Fruit fly (Drosophila melanogaster) whole organism, embryonic: Measurements from ENCODE around the gene Fur2.

Source experiments
- B-H2 ChIP-seq: fragments of 200-800 bp; sonication (Bioruptor generic); optimal IDR thresholded peaks from 2 replicates; lab custom pipeline; 2018; ENCODE audit warnings: missing biosample characterization, mild to moderate bottlenecking, missing genetic modification characterization
- Blimp-1 ChIP-seq: fragments of 200-800 bp; sonication (Bioruptor generic); optimal IDR thresholded peaks from 3 replicates; lab custom pipeline; 2018; ENCODE audit warnings: missing biosample characterization, missing genetic modification characterization, mild to moderate bottlenecking, moderate library complexity, missing genetic modification reagents
- BtbVII ChIP-seq: fragments of 200-800 bp; sonication (Bioruptor generic); optimal IDR thresholded peaks from 3 replicates; lab custom pipeline; 2017; ENCODE audit warnings: missing biosample characterization, mild to moderate bottlenecking, missing genetic modification characterization
- CG11085 ChIP-seq: fragments of 200-800 bp; sonication (Bioruptor generic); IDR thresholded peaks from 2 replicates; pipeline ENCODE4 v1.3.6; 2022; ENCODE audit warnings: missing biosample characterization, missing genetic modification characterization
- CG11247 ChIP-seq: fragments of 200-800 bp; sonication (Bioruptor generic); IDR thresholded peaks from 2 replicates; pipeline ENCODE4 v1.3.6; 2022; ENCODE audit warnings: missing biosample characterization, missing genetic modification characterization
- CG11504 ChIP-seq: fragments of 200-800 bp; sonication (Bioruptor generic); optimal IDR thresholded peaks from 3 replicates; lab custom pipeline; 2019; ENCODE audit warnings: missing biosample characterization, mild to moderate bottlenecking, missing genetic modification characterization, moderate library complexity
- CG11560 ChIP-seq: fragments of 200-800 bp; sonication (Bioruptor generic); IDR thresholded peaks from 3 replicates; pipeline ENCODE4 v1.3.6; 2022; ENCODE audit warnings: missing biosample characterization, missing genetic modification characterization
- CG11723 ChIP-seq: fragments of 200-800 bp; sonication (Bioruptor generic); optimal IDR thresholded peaks from 2 replicates; lab custom pipeline; 2017; ENCODE audit warnings: missing biosample characterization, mild to moderate bottlenecking, missing genetic modification characterization
- CG12659 ChIP-seq: fragments of 200-800 bp; sonication (Bioruptor generic); optimal IDR thresholded peaks from 3 replicates; lab custom pipeline; 2017; ENCODE audit warnings: mild to moderate bottlenecking, missing biosample characterization, missing genetic modification reagents, missing genetic modification characterization
- CG14965 ChIP-seq: fragments of 200-800 bp; sonication (Bioruptor generic); optimal IDR thresholded peaks from 2 replicates; lab custom pipeline; 2016; ENCODE audit warnings: missing biosample characterization, missing genetic modification characterization, borderline replicate concordance
- CG2116 ChIP-seq: fragments of 200-800 bp; sonication (Bioruptor generic); optimal IDR thresholded peaks from 3 replicates; lab custom pipeline; 2018; ENCODE audit warnings: missing biosample characterization, mild to moderate bottlenecking, missing genetic modification characterization
- CG2120 ChIP-seq: fragments of 200-800 bp; sonication (Bioruptor generic); optimal IDR thresholded peaks from 3 replicates; lab custom pipeline; 2016; ENCODE audit warnings: missing biosample characterization, missing genetic modification characterization
- CG31365 ChIP-seq: fragments of 200-800 bp; sonication (Bioruptor generic); optimal IDR thresholded peaks from 2 replicates; lab custom pipeline; 2018; ENCODE audit warnings: missing biosample characterization, mild to moderate bottlenecking, missing genetic modification characterization
- CG31388 ChIP-seq: fragments of 200-800 bp; sonication (Bioruptor generic); optimal IDR thresholded peaks from 2 replicates; lab custom pipeline; 2016; ENCODE audit warnings: missing biosample characterization, missing genetic modification characterization
- CG32772 ChIP-seq: fragments of 200-800 bp; sonication (Bioruptor generic); IDR thresholded peaks from 2 replicates; pipeline ENCODE4 v1.3.6; 2022; ENCODE audit warnings: missing biosample characterization, missing genetic modification characterization
- CG3407 ChIP-seq: fragments of 200-800 bp; sonication (Bioruptor generic); optimal IDR thresholded peaks from 2 replicates; lab custom pipeline; 2018; ENCODE audit warnings: missing biosample characterization, mild to moderate bottlenecking, missing genetic modification characterization
- CG4424 ChIP-seq: fragments of 200-800 bp; sonication (Bioruptor generic); optimal IDR thresholded peaks from 3 replicates; lab custom pipeline; 2016; ENCODE audit warnings: missing biosample characterization, missing genetic modification characterization
- CG6765 ChIP-seq: fragments of 200-800 bp; sonication (Bioruptor generic); optimal IDR thresholded peaks from 3 replicates; lab custom pipeline; 2017; ENCODE audit warnings: missing biosample characterization, mild to moderate bottlenecking, missing genetic modification characterization
- CG8281 ChIP-seq: fragments of 200-800 bp; sonication (Bioruptor generic); optimal IDR thresholded peaks from 2 replicates; lab custom pipeline; 2018; ENCODE audit warnings: missing biosample characterization, mild to moderate bottlenecking, missing genetic modification characterization, moderate library complexity
- CG8924 ChIP-seq: fragments of 200-800 bp; optimal IDR thresholded peaks from 3 replicates; lab custom pipeline; 2019; ENCODE audit warnings: missing biosample characterization, mild to moderate bottlenecking, missing genetic modification characterization, moderate library complexity
- CHES-1-like ChIP-seq: fragments of 200-800 bp; sonication (Bioruptor generic); optimal IDR thresholded peaks from 2 replicates; lab custom pipeline; 2016; ENCODE audit warnings: missing biosample characterization, missing genetic modification characterization
- CoRest ChIP-seq: fragments of 200-800 bp; sonication (Bioruptor generic); optimal IDR thresholded peaks from 3 replicates; lab custom pipeline; 2018; ENCODE audit warnings: missing biosample characterization, mild to moderate bottlenecking, missing genetic modification characterization, moderate library complexity
- D ChIP-seq, 2 experiments: fragments of 200-800 bp in 1 of 2; fragments of >200 bp in 1 of 2; sonication (Bioruptor generic) in 1 of 2; optimal IDR thresholded peaks; 2 replicates in 1 of 2; 3 replicates in 1 of 2; lab custom pipeline; 2017; ENCODE audit warnings: mild to moderate bottlenecking in 1 of 2, missing biosample characterization in 1 of 2, missing genetic modification characterization in 1 of 2, missing genetic modification reagents in 1 of 2
- Dp ChIP-seq: fragments of 200-800 bp; sonication (Bioruptor generic); optimal IDR thresholded peaks from 2 replicates; lab custom pipeline; 2018; ENCODE audit warnings: missing biosample characterization, mild to moderate bottlenecking, missing genetic modification characterization, moderate library complexity
- Fer3 ChIP-seq: fragments of 200-800 bp; sonication (Bioruptor generic); optimal IDR thresholded peaks from 2 replicates; lab custom pipeline; 2018; ENCODE audit warnings: missing biosample characterization, mild to moderate bottlenecking, missing genetic modification characterization, moderate library complexity
- GATAe ChIP-seq: fragments of 200-800 bp; sonication (Bioruptor generic); conservative IDR thresholded peaks from 2 replicates; pipeline ENCODE4 v1.3.6; 2022; ENCODE audit warnings: missing biosample characterization, missing genetic modification characterization
- Gsc ChIP-seq: fragments of 200-800 bp; sonication (Bioruptor generic); IDR thresholded peaks from 2 replicates; pipeline ENCODE4 v1.3.6; 2022; ENCODE audit warnings: missing biosample characterization, missing genetic modification characterization
- Hey ChIP-seq: fragments of 200-800 bp; sonication (Bioruptor generic); optimal IDR thresholded peaks from 3 replicates; lab custom pipeline; 2018; ENCODE audit warnings: missing biosample characterization, mild to moderate bottlenecking, missing genetic modification characterization
- Hmx ChIP-seq: fragments of 200-800 bp; sonication (Bioruptor generic); optimal IDR thresholded peaks from 2 replicates; lab custom pipeline; 2016; ENCODE audit warnings: missing biosample characterization, missing genetic modification characterization
- Hr51 ChIP-seq, 2 experiments: fragments of 200-800 bp; sonication (Bioruptor generic); optimal IDR thresholded peaks; 2 replicates in 1 of 2; 3 replicates in 1 of 2; lab custom pipeline; 2016 to 2018; ENCODE audit warnings: missing biosample characterization in 2 of 2, missing genetic modification characterization in 2 of 2, mild to moderate bottlenecking in 1 of 2, moderate library complexity in 1 of 2
- PHDP ChIP-seq: fragments of 200-800 bp; sonication (Bioruptor generic); optimal IDR thresholded peaks from 3 replicates; lab custom pipeline; 2018; ENCODE audit warnings: missing biosample characterization, mild to moderate bottlenecking, missing genetic modification characterization, moderate library complexity
- Ravus ChIP-seq: fragments of 200-800 bp; sonication (Bioruptor generic); IDR thresholded peaks from 2 replicates; pipeline ENCODE4 v1.3.6; 2022; ENCODE audit warnings: missing biosample characterization, missing genetic modification characterization
- Ssrp ChIP-seq: fragments of 200-800 bp; sonication (Bioruptor generic); optimal IDR thresholded peaks from 2 replicates; lab custom pipeline; 2018; ENCODE audit warnings: missing biosample characterization, mild to moderate bottlenecking, missing genetic modification characterization, moderate library complexity
- Xbp1 ChIP-seq: fragments of 200-800 bp; sonication (Bioruptor generic); optimal IDR thresholded peaks from 3 replicates; lab custom pipeline; 2016; ENCODE audit warnings: missing biosample characterization, mild to moderate bottlenecking, missing genetic modification characterization
- danr ChIP-seq: fragments of 200-800 bp; sonication (Bioruptor generic); IDR thresholded peaks from 2 replicates; pipeline ENCODE4 v1.3.6; 2022; ENCODE audit warnings: missing biosample characterization, missing genetic modification characterization
- h ChIP-seq: fragments of >200 bp; optimal IDR thresholded peaks from 2 replicates; lab custom pipeline; 2017
- nmo ChIP-seq: fragments of 200-800 bp; sonication (Bioruptor generic); optimal IDR thresholded peaks from 2 replicates; lab custom pipeline; 2018; ENCODE audit warnings: missing biosample characterization, mild to moderate bottlenecking, missing genetic modification characterization, moderate library complexity
- oc ChIP-seq: fragments of 200-800 bp; sonication (Bioruptor generic); optimal IDR thresholded peaks from 2 replicates; lab custom pipeline; 2018; ENCODE audit warnings: missing biosample characterization, mild to moderate bottlenecking, missing genetic modification characterization, moderate library complexity
- onecut ChIP-seq: fragments of 200-800 bp; sonication (Bioruptor generic); IDR thresholded peaks from 2 replicates; pipeline ENCODE4 v1.3.6; 2022; ENCODE audit warnings: missing biosample characterization, missing genetic modification characterization
- org-1 ChIP-seq: fragments of 200-800 bp; sonication (Bioruptor generic); optimal IDR thresholded peaks from 2 replicates; lab custom pipeline; 2017; ENCODE audit warnings: missing biosample characterization, missing genetic modification characterization
- schlank ChIP-seq: fragments of 200-800 bp; sonication (Bioruptor generic); optimal IDR thresholded peaks from 2 replicates; lab custom pipeline; 2018; ENCODE audit warnings: missing biosample characterization, mild to moderate bottlenecking, missing genetic modification characterization
- sens-2 ChIP-seq: fragments of 200-800 bp; sonication (Bioruptor generic); IDR thresholded peaks from 2 replicates; pipeline ENCODE4 v1.3.6; 2022; ENCODE audit warnings: missing biosample characterization, missing genetic modification characterization
- sim ChIP-seq: fragments of 200-800 bp; sonication (Bioruptor generic); IDR thresholded peaks from 2 replicates; pipeline ENCODE4 v1.3.6; 2022; ENCODE audit warnings: missing biosample characterization, missing genetic modification characterization
- trh ChIP-seq: fragments of 200-800 bp; sonication (Bioruptor generic); optimal IDR thresholded peaks from 2 replicates; lab custom pipeline; 2016; ENCODE audit warnings: missing biosample characterization, missing genetic modification characterization
- vfl ChIP-seq: fragments of 200-800 bp; sonication (Bioruptor generic); optimal IDR thresholded peaks from 2 replicates; lab custom pipeline; 2016; ENCODE audit warnings: missing biosample characterization, missing genetic modification characterization

Gene Fur2

dm6 chrX:16385942-16386392 is 13.1 kb downstream of the Fur2 start (continued):
- TF ChIP-seq Hey (no peak), B-H2 (GFP tag; lab: Kevin White, UChicago) (peak; percentile 18), nmo (peak; percentile 9), CG8281 (tag; lab: Kevin White, UChicago) (no peak), CG3407 (no peak), CG11504 (tag; lab: Kevin White, UChicago) (peak; percentile 53), h (no peak), CG6765 (GFP tag; lab: Kevin White, UChicago) (peak; percentile 67), CG12659 (GFP tag; lab: Kevin White, UChicago) (peak; percentile 28), vfl (no peak), CG31365 (tag; lab: Kevin White, UChicago) (peak; percentile 3), Xbp1 (GFP tag; lab: Kevin White, UChicago) (peak; percentile 1), CG11723 (GFP tag; lab: Kevin White, UChicago) (peak; percentile 7), CG11560 (tag; lab: Robert Waterston, UW) (no peak), onecut (GFP tag; lab: Robert Waterston, UW) (0 out of 2 replicates have a peak, but pooled peaks have one; percentile 17), trh (no peak), Gsc (GFP tag; lab: Robert Waterston, UW) (no peak), oc (no peak), GATAe (no peak), Fer3 (tag; lab: Kevin White, UChicago) (peak; percentile 37), CG14965 (GFP tag; lab: Kevin White, UChicago) (no peak), PHDP (tag; lab: Kevin White, UChicago) (peak; percentile 24), CG32772 (GFP tag; lab: Robert Waterston, UW) (no peak), Hmx (no peak), CG11247 (GFP tag; lab: Robert Waterston, UW) (no peak), D (optimal IDR thresholded peaks at IDR 0.05; lab: Kevin White, UChicago) (no peak), D (GFP tag; optimal IDR thresholded peaks at IDR 0.05; lab: Kevin White, UChicago) (peak; percentile 18), schlank (tag; lab: Kevin White, UChicago) (peak; percentile 37), CG2116 (GFP tag; lab: Kevin White, UChicago) (no peak), CG8924 (peak; percentile 49), org-1 (peak; percentile 47), danr (GFP tag; lab: Robert Waterston, UW) (no peak), BtbVII (GFP tag; lab: Kevin White, UChicago) (peak; percentile 14), CHES-1-like (GFP tag; lab: Kevin White, UChicago) (peak; percentile 26), Ravus (GFP tag; lab: Robert Waterston, UW) (no peak), Dp (GFP tag; lab: Kevin White, UChicago) (no peak), sens-2 (no peak), CoRest (tag; lab: Kevin White, UChicago) (peak; percentile 51), CG2120 (GFP tag; lab: Kevin White, UChicago) (peak; percentile 63), sim (0 out of 2 replicates have a peak, but pooled peaks have one; percentile 17), Ssrp (peak; percentile 8), CG4424 (peak; percentile 44), Hr51 (GFP tag; optimal IDR thresholded peaks at IDR 0.05; lab: Kevin White, UChicago) (peak; percentile 29 to 47), CG11085 (GFP tag; lab: Robert Waterston, UW) (no peak), Blimp-1 (GFP tag; lab: Kevin White, UChicago) (no peak), CG31388 (no peak)
